Worm (Caenorhabditis elegans) whole organism, L1 larva: ENCODE results near the gene cey-1.

Experiments
- C16A3.4 ChIP-seq: fragments of 150-350 bp; optimal IDR thresholded peaks from 2 replicates; lab custom pipeline; 2014; ENCODE audit warnings: missing biosample characterization, missing genetic modification characterization
- aly-2 ChIP-seq: fragments of 150-350 bp; optimal IDR thresholded peaks from 2 replicates; lab custom pipeline; 2014; ENCODE audit warnings: missing biosample characterization, missing genetic modification characterization
- fos-1 ChIP-seq: fragments of 150-350 bp; optimal IDR thresholded peaks from 2 replicates; lab custom pipeline; 2014; ENCODE audit warnings: missing biosample characterization, missing genetic modification characterization
- mdl-1 ChIP-seq, 2 experiments: fragments of 150-350 bp; optimal IDR thresholded peaks; 2 replicates each; lab custom pipeline; 2014 to 2017; ENCODE audit warnings: missing biosample characterization in 2 of 2, missing genetic modification characterization in 2 of 2, inconsistent platforms in 1 of 2
- nhr-11 ChIP-seq: fragments of 150-350 bp; optimal IDR thresholded peaks from 2 replicates; lab custom pipeline; 2014; ENCODE audit warnings: missing biosample characterization, missing genetic modification characterization
- nhr-77 ChIP-seq: fragments of 150-350 bp; optimal IDR thresholded peaks from 2 replicates; lab custom pipeline; 2014; ENCODE audit warnings: missing biosample characterization, missing genetic modification characterization
- sptf-1 ChIP-seq: fragments of 150-350 bp; optimal IDR thresholded peaks from 2 replicates; lab custom pipeline; 2014; ENCODE audit warnings: missing biosample characterization, missing genetic modification characterization
- unc-62 ChIP-seq: fragments of 150-350 bp; optimal IDR thresholded peaks from 2 replicates; lab custom pipeline; 2014; ENCODE audit warnings: missing biosample characterization, missing genetic modification reagents, missing genetic modification characterization
- vab-15 ChIP-seq: sonication (generic microtip); optimal IDR thresholded peaks from 2 replicates; lab custom pipeline; 2017; ENCODE audit warnings: missing genotype, mild to moderate bottlenecking, missing genetic modification characterization, missing compliant biosample characterization

- TF ChIP-seq fos-1 (tag; lab: Kevin White, UChicago) (no peak), C16A3.4 (no peak), nhr-77 (tag; lab: Kevin White, UChicago) (no peak), nhr-11 (no peak), unc-62 (GFP tag; lab: Kevin White, UChicago) (no peak), mdl-1 (tag; optimal IDR thresholded peaks at IDR 0.05; lab: Kevin White, UChicago) (no peak), sptf-1 (tag; lab: Kevin White, UChicago) (no peak), vab-15 (no peak), aly-2 (no peak)
Measured at ce11 chrII:11041027-11041426, at the start of gene cey-1.
